Fruit fly (Drosophila melanogaster): ENCODE data around the gene P58IPK.

The P58IPK gene

dm6 chr3R:9586663-9587248 is at the start of gene P58IPK:
Gene P58IPK, plus strand, starts transcription at chr3R:9586942.
- peak; percentile 3 for TF ChIP-seq noc (tag; optimal IDR thresholded peaks at IDR 0.05)

dm6 chr3R:9543495-9544180 is 43.1 kb upstream of the P58IPK start:
- no peak for TF ChIP-seq noc (tag; optimal IDR thresholded peaks at IDR 0.05)

DNA sequence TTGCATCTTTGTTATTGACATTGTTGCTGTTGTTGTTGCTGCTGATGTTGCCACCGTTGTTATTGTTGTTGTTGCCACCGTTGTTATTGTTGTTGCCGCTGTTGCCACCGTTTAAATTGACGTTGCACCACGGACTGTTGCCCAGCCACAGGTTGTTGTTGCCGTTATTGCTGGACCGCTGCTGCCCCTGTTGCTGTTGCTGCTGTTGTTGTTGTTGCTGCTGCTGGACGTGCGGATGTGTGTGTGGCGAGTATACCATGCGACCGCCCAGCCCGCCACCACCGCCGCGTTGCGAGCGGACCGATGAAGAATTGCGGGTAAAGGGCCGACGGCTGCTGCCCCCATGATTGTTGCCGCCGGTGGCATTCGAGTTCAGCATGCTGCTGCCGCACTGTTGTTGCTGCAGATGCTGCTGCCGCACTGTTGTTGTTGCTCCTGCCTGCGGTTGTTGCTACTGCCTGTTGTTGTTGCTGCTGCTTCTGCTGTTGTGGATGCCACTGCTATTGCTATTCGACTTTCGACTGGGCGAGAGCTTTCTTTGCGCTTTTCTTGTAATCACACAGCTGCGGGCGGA is 39.8 kb upstream of the P58IPK start:
- TF ChIP-seq noc (tag; optimal IDR thresholded peaks at IDR 0.05) = no peak

- TF ChIP-seq noc (tag; optimal IDR thresholded peaks at IDR 0.05) = no peak
These were observed 38.0 kb upstream of the P58IPK start for dm6 chr3R:9548769-9549168.

dm6 chr3R:9550265-9551012 is 36.3 kb upstream of the P58IPK start:
- TF ChIP-seq noc (tag; optimal IDR thresholded peaks at IDR 0.05) = no peak

dm6 chr3R:9551013-9551658 is 35.6 kb upstream of the P58IPK start:
- TF ChIP-seq noc (tag; optimal IDR thresholded peaks at IDR 0.05) = no peak

DNA sequence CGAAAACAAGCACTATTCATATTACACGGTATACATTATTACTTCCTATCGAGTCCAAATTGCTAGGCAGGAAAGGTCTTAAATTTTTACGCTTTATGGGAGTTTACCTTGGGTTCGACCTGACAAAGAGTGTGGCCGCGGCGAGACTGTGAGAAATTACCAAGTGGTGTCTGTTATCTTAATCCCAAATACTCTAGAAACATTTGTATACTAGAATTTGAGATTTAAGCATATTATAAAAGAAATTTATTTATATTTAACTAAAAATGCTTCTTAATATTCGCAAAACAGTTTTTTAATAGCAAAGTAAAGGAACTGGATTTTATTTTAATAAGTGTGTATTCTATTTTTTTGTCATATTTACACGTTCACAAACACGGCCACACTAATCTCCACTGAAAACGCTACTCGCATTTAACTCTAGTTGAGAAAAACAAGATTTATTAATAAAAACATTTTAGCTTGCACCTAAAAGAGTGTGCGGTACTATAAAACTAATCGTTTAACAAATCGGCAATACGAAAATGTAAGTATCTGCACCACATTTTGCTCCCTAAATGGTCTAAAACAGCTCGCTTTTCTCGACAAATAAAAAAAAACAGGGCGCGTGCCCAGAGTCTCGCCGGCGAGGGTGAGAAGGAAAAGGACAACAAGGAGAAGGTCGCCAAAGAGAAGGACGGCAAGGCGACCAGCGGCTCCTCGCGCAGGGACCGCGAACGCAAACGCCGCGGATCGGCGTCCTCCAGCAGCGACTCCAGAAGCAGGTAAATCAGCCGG is 34.9 kb upstream of the P58IPK start, which contains the start of the genes mura and RnpS1:
mura (minus strand) TSS at position 148 of the 777 bp plus-strand sequence.
RnpS1 (plus strand) TSS at position 376 of the 777 bp plus-strand sequence.
- TF ChIP-seq noc (tag; optimal IDR thresholded peaks at IDR 0.05) = peak; percentile 61

DNA sequence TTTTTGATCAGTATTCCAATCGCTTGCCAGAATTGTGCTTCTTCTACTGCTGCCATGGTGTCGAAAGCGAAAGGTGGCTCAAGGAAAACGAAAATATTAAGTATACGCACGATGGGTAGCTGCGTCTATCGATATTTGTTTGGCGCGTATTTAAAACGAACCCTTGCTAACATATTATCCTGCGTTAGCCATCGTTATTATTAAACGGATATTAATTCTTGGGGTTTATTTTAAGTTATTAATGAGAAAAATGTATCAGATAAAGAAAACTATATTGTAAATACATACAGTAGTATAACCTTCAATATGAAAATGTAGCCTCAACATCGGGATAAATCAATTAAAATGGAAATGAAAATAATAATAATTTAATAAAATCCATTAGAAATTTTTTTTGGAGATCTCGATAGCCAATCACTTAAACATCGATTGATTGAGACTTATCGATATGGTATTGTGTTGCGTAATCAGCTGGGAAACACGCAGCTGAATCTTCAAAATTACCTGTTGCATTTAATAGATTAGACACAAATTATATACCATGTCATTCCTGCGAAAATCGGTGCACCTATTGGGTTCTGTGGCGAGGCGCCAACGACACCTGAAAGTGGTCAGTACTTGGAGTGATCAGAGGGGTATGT is 31.3 kb upstream of the P58IPK start, which contains the start of the genes CG9386 and BckdhA:
CG9386 (minus strand) TSS at position 75 of the 641 bp plus-strand sequence.
BckdhA (plus strand) TSS at position 452 of the 641 bp plus-strand sequence.
- TF ChIP-seq noc (tag; optimal IDR thresholded peaks at IDR 0.05) = peak; percentile 50

DNA sequence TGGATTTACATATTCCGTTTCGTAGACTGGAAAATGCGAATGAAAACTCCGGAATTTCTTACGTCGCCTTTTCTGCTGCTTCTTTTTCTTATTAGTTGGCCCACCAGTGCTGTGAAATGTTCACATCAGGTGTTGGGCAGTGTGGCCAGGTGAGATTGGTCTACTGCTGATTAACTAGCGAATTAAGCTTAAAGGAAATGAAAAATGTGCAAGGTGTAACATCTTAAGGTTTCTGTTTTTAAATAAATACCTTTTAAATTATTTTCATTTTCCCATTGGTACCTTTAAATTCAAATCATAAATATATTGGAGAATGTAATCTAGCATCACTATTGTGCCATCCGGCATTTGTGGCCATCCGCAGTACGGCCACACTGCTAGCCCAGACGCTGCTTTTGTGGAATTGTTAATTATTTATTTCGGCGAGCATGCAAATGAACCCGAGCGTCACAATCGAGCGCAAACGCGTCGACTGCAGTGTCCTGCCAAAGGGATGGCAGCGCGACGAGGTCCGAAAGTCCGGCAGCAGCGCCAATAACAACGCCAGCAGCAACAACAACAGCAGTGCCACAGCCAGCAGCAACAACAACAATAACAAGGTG is 27.2 kb upstream of the P58IPK start, which contains the start of the genes AP-1mu and MBD-like:
AP-1mu (minus strand) TSS at position 113 of the 602 bp plus-strand sequence.
MBD-like (plus strand) TSS at position 348 of the 602 bp plus-strand sequence.
- peak; percentile 61 for TF ChIP-seq noc (tag; optimal IDR thresholded peaks at IDR 0.05)

dm6 chr3R:9561121-9561520 is 25.6 kb upstream of the P58IPK start:
- no peak for TF ChIP-seq noc (tag; optimal IDR thresholded peaks at IDR 0.05)

- TF ChIP-seq noc (tag; optimal IDR thresholded peaks at IDR 0.05) = no peak
These were observed 23.3 kb upstream of the P58IPK start, which contains the start of the genes CG9393 and Vps45 for dm6 chr3R:9563240-9563992. Gene CG9393, minus strand, starts transcription at chr3R:9563673. Gene Vps45, plus strand, starts transcription at chr3R:9563924.

DNA sequence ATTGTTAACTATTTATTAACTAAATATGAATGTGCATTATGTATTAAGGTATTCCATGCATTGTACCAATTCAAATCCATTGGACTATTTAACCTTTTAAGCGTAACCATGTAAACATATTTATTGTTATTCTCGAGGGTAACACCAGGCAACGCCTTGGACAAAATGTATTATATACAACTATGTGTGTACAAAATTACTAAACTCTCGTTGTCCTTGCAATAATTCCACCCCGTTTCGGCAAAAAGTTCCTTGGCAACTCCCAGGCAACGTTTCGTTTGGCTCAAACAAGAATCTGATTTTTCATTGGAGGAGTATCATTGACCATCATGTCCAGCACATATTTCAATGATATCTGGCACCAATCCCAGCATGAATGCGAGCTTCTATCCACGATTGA is 20.8 kb upstream of the P58IPK start, which contains the start of gene CG16789:
CG16789 (plus strand) TSS at position 301 of the 400 bp plus-strand sequence.
- TF ChIP-seq noc (tag; optimal IDR thresholded peaks at IDR 0.05) = no peak

dm6 chr3R:9570114-9570513 is 16.6 kb upstream of the P58IPK start, which contains the start of gene CG16790:
Gene CG16790, minus strand, starts transcription at chr3R:9570214.
- TF ChIP-seq noc (tag; optimal IDR thresholded peaks at IDR 0.05) = no peak

All from whole organism, larva.